Fruit fly (Drosophila melanogaster) whole organism, adult: ENCODE measurements around the gene CG7778.

Experiments
- CG14711 ChIP-seq: fragments of 200-800 bp; sonication (Bioruptor generic); optimal IDR thresholded peaks from 2 replicates; lab custom pipeline; 2018; ENCODE audit warnings: missing biosample characterization, mild to moderate bottlenecking, missing genetic modification characterization, moderate library complexity
- CG33017 ChIP-seq: fragments of 200-800 bp; sonication (Bioruptor generic); optimal IDR thresholded peaks from 2 replicates; lab custom pipeline; 2018; ENCODE audit warnings: missing biosample characterization, mild to moderate bottlenecking, missing genetic modification characterization, moderate library complexity
- CG5204 ChIP-seq: fragments of 200-800 bp; sonication (Bioruptor generic); optimal IDR thresholded peaks from 2 replicates; lab custom pipeline; 2016; ENCODE audit warnings: missing biosample characterization, missing genetic modification characterization
- CG7045 ChIP-seq: fragments of 200-800 bp; sonication (Bioruptor generic); optimal IDR thresholded peaks from 2 replicates; lab custom pipeline; 2017; ENCODE audit warnings: missing biosample characterization, mild to moderate bottlenecking, missing genetic modification characterization
- Clk ChIP-seq: fragments of 200-800 bp; sonication (Bioruptor generic); optimal IDR thresholded peaks from 2 replicates; lab custom pipeline; 2017; ENCODE audit warnings: missing biosample characterization, missing genetic modification characterization
- Crg-1 ChIP-seq: fragments of 200-800 bp; sonication (Bioruptor generic); optimal IDR thresholded peaks from 2 replicates; lab custom pipeline; 2016; ENCODE audit warnings: missing biosample characterization, missing genetic modification characterization
- Mnt ChIP-seq: fragments of 200-800 bp; sonication (Bioruptor generic); optimal IDR thresholded peaks from 2 replicates; lab custom pipeline; 2016; ENCODE audit warnings: missing biosample characterization, mild to moderate bottlenecking, missing genetic modification characterization
- bab1 ChIP-seq: fragments of 200-800 bp; sonication (Bioruptor generic); optimal IDR thresholded peaks from 3 replicates; lab custom pipeline; 2019; ENCODE audit warnings: missing biosample characterization, mild to moderate bottlenecking, missing genetic modification characterization, moderate library complexity
- cic ChIP-seq: fragments of 200-800 bp; sonication (Bioruptor generic); optimal IDR thresholded peaks from 2 replicates; lab custom pipeline; 2017; ENCODE audit warnings: missing biosample characterization, mild to moderate bottlenecking, missing genetic modification characterization, moderate library complexity
- cnc ChIP-seq, 2 experiments: fragments of >200 bp; optimal IDR thresholded peaks; 2 replicates each; lab custom pipeline; 2017
- kay ChIP-seq: fragments of 200-800 bp; sonication (Bioruptor generic); peaks from one replicate; lab custom pipeline; 2016; ENCODE audit warnings: missing biosample characterization, missing genetic modification characterization, borderline replicate concordance
- pad ChIP-seq: fragments of 200-800 bp; sonication (Bioruptor generic); optimal IDR thresholded peaks from 3 replicates; lab custom pipeline; 2017; ENCODE audit warnings: missing biosample characterization, missing genetic modification characterization, mild to moderate bottlenecking, moderate library complexity, missing genetic modification reagents
- tj ChIP-seq: fragments of 200-800 bp; sonication (Bioruptor generic); optimal IDR thresholded peaks from 3 replicates; lab custom pipeline; 2017; ENCODE audit warnings: missing biosample characterization, mild to moderate bottlenecking, missing genetic modification characterization, moderate library complexity
- toe ChIP-seq: fragments of 200-800 bp; sonication (Bioruptor generic); optimal IDR thresholded peaks from 2 replicates; lab custom pipeline; 2016; ENCODE audit warnings: missing biosample characterization, missing genetic modification characterization

The CG7778 gene

DNA sequence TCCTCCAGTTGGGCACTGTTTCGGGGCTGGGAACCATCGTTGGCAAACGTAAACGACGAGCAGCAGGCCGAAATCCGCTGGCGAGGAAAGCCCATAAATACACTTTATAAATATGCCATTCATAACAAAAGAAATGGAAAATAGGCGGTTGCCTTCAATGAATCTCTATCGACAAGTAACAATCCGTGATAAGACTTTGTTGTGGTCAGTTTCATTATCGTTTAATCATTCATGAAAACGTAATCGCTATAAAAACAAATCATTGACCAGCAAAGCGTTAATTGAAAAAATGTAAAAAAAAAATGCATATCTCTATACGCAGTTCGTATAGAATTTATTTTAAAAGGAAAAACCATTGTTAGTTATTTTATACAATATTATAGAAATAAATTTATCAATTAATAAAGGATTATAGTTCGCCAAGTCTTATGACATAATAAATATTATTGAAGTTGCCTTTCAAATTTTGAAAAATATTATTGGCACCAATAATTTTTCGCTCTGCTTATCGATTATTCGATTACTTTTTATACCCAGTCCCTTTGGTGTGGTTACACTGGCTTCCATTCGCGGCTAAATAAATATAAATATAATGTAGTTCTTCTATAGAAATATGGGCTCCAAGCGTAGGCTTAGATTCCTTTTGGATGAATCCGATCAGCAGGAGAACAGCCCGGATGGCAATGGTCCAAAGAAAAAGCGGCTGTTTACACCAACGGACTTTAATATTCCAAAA is 53.6 kb downstream of the CG7778 start, which contains the start of gene CG31898:
TSS of gene CG31898 (plus strand) at position 559 of the 736 bp plus-strand sequence.
- TF ChIP-seq Clk (GFP tag; lab: Kevin White, UChicago) (no peak), CG14711 (tag; lab: Kevin White, UChicago) (no peak), bab1 (GFP tag; lab: Kevin White, UChicago) (peak; percentile 26), CG33017 (tag; lab: Kevin White, UChicago) (no peak), tj (no peak), Mnt (GFP tag; lab: Kevin White, UChicago) (no peak), kay (GFP tag; lab: Kevin White, UChicago) (no peak), pad (no peak), toe (GFP tag; lab: Kevin White, UChicago) (no peak), Crg-1 (no peak), cic (GFP tag; lab: Kevin White, UChicago) (peak; percentile 79), CG5204 (GFP tag; lab: Kevin White, UChicago) (no peak), cnc (optimal IDR thresholded peaks at IDR 0.05; lab: Kevin White, UChicago) (no peak), CG7045 (GFP tag; lab: Kevin White, UChicago) (no peak)
